Worm (Caenorhabditis elegans) whole organism, L4 larva: ENCODE measurements around the gene let-721.

ENCODE experiments used
- F37D6.2 ChIP-seq: sonication (generic microtip); optimal IDR thresholded peaks from 2 replicates; lab custom pipeline; 2016; ENCODE audit warnings: mild to moderate bottlenecking, missing genetic modification characterization, missing compliant biosample characterization
- Y105C5A.15 ChIP-seq: fragments of 200-800 bp; sonication (Bioruptor generic); IDR thresholded peaks from 2 replicates; pipeline ENCODE4 v1.3.6; 2022; ENCODE audit warnings: missing genetic modification characterization, missing compliant biosample characterization
- Y48G9A.11 ChIP-seq: fragments of 200-800 bp; sonication (Bioruptor generic); IDR thresholded peaks from 2 replicates; pipeline ENCODE4 v1.3.6; 2022; ENCODE audit warnings: missing genetic modification reagents, missing genetic modification characterization, missing compliant biosample characterization
- ZK546.5 ChIP-seq, 2 experiments: sonication (generic microtip); optimal IDR thresholded peaks; 2 replicates each; lab custom pipeline; 2017; ENCODE audit warnings: missing biosample characterization in 2 of 2, missing genetic modification characterization in 2 of 2
- aha-1 ChIP-seq: fragments of 150-350 bp; peaks from one replicate; lab custom pipeline; 2014; ENCODE audit warnings: missing biosample characterization, missing genetic modification characterization
- aly-2 ChIP-seq: sonication (generic microtip); optimal IDR thresholded peaks from 2 replicates; lab custom pipeline; 2018; ENCODE audit warnings: missing biosample characterization, missing genetic modification characterization
- ceh-20 ChIP-seq: fragments of 200-800 bp; sonication (Bioruptor generic); IDR thresholded peaks from 2 replicates; pipeline ENCODE4 v1.3.6; 2022; ENCODE audit warnings: missing genetic modification reagents, missing genetic modification characterization, missing compliant biosample characterization
- ceh-62 ChIP-seq: sonication (generic microtip); optimal IDR thresholded peaks from 2 replicates; lab custom pipeline; 2017; ENCODE audit warnings: missing biosample characterization, missing genetic modification characterization
- ceh-82 ChIP-seq: sonication (generic microtip); optimal IDR thresholded peaks from 2 replicates; lab custom pipeline; 2017; ENCODE audit warnings: missing biosample characterization, missing genetic modification characterization
- ctbp-1 ChIP-seq: fragments of 200-800 bp; sonication (Bioruptor generic); IDR thresholded peaks from 2 replicates; pipeline ENCODE4 v1.3.6; 2022; ENCODE audit warnings: missing genetic modification reagents, missing genetic modification characterization, missing compliant biosample characterization
- daf-12 ChIP-seq: fragments of 150-350 bp; optimal IDR thresholded peaks from 2 replicates; lab custom pipeline; 2014; ENCODE audit warnings: missing biosample characterization, missing genetic modification reagents, missing genetic modification characterization
- daf-16 ChIP-seq, 3 experiments: sonication (generic microtip); optimal IDR thresholded peaks; 2 replicates each; lab custom pipeline; 2016 to 2017; ENCODE audit warnings: missing genetic modification characterization in 3 of 3, missing genetic modification reagents in 3 of 3, mild to moderate bottlenecking in 2 of 3, missing compliant biosample characterization in 2 of 3, missing biosample characterization in 1 of 3, moderate library complexity in 1 of 3
- daf-19 ChIP-seq: fragments of 200-800 bp; sonication (Bioruptor generic); conservative IDR thresholded peaks from 2 replicates; pipeline ENCODE4 v1.3.6; 2022; ENCODE audit warnings: missing genetic modification characterization, missing compliant biosample characterization
- daf-8 ChIP-seq: fragments of 200-800 bp; sonication (Bioruptor generic); IDR thresholded peaks from 2 replicates; pipeline ENCODE4 v1.3.6; 2022; ENCODE audit warnings: missing genetic modification characterization, missing compliant biosample characterization
- dmd-6 ChIP-seq: fragments of 200-800 bp; sonication (Bioruptor generic); IDR thresholded peaks from 2 replicates; pipeline ENCODE4 v1.3.6; 2022; ENCODE audit warnings: missing genetic modification reagents, missing genetic modification characterization, missing compliant biosample characterization
- dmd-8 ChIP-seq: fragments of 200-800 bp; sonication (Bioruptor generic); IDR thresholded peaks from 2 replicates; pipeline ENCODE4 v1.3.6; 2022; ENCODE audit warnings: missing genetic modification characterization, missing compliant biosample characterization
- dmd-9 ChIP-seq: fragments of 200-800 bp; sonication (Bioruptor generic); IDR thresholded peaks from 2 replicates; pipeline ENCODE4 v1.3.6; 2022; ENCODE audit warnings: missing genetic modification reagents, missing genetic modification characterization, missing compliant biosample characterization
- egl-43 ChIP-seq: fragments of 200-800 bp; sonication (Bioruptor generic); IDR thresholded peaks from 2 replicates; pipeline ENCODE4 v1.3.6; 2022; ENCODE audit warnings: missing genetic modification reagents, missing genetic modification characterization, missing compliant biosample characterization
- fkh-10 ChIP-seq: fragments of 150-350 bp; optimal IDR thresholded peaks from 2 replicates; lab custom pipeline; 2014; ENCODE audit warnings: missing biosample characterization, missing genetic modification reagents, missing genetic modification characterization
- gei-8 ChIP-seq: fragments of 200-800 bp; sonication (Bioruptor generic); optimal IDR thresholded peaks from 2 replicates; lab custom pipeline; 2018; ENCODE audit warnings: mild to moderate bottlenecking, missing genetic modification characterization, missing compliant biosample characterization
- hif-1 ChIP-seq, 2 experiments: sonication (generic microtip); optimal IDR thresholded peaks; 2 replicates each; lab custom pipeline; 2016 to 2017; ENCODE audit warnings: missing compliant biosample characterization in 2 of 2, missing genetic modification characterization in 2 of 2, missing genetic modification reagents in 2 of 2, missing genotype in 2 of 2, mild to moderate bottlenecking in 1 of 2
- hlh-11 ChIP-seq: fragments of 200-800 bp; sonication (Bioruptor generic); optimal IDR thresholded peaks from 2 replicates; lab custom pipeline; 2018; ENCODE audit warnings: mild to moderate bottlenecking, missing genetic modification characterization, missing compliant biosample characterization
- lin-1 ChIP-seq: fragments of 200-800 bp; sonication (Bioruptor generic); IDR thresholded peaks from 2 replicates; pipeline ENCODE4 v1.3.6; 2022; ENCODE audit warnings: missing genetic modification reagents, missing genetic modification characterization, missing compliant biosample characterization
- lin-38 ChIP-seq: fragments of 200-800 bp; sonication (Bioruptor generic); IDR thresholded peaks from 2 replicates; pipeline ENCODE4 v1.3.6; 2022; ENCODE audit warnings: missing genetic modification reagents, missing genetic modification characterization, missing compliant biosample characterization
- lir-3 ChIP-seq: sonication (generic microtip); optimal IDR thresholded peaks from 2 replicates; lab custom pipeline; 2016; ENCODE audit warnings: mild to moderate bottlenecking, missing genetic modification characterization, missing compliant biosample characterization
- mdl-1 ChIP-seq, 2 experiments: fragments of 150-350 bp in 1 of 2; sonication (generic microtip) in 1 of 2; optimal IDR thresholded peaks; 2 replicates each; lab custom pipeline; 2014 to 2017; ENCODE audit warnings: missing biosample characterization in 2 of 2, missing genetic modification characterization in 2 of 2
- mdt-29 ChIP-seq: fragments of 200-800 bp; sonication (Bioruptor generic); IDR thresholded peaks from 2 replicates; pipeline ENCODE4 v1.3.6; 2022; ENCODE audit warnings: missing genetic modification reagents, missing genetic modification characterization, missing compliant biosample characterization
- mes-2 ChIP-seq: sonication (generic microtip); optimal IDR thresholded peaks from 2 replicates; lab custom pipeline; 2016; ENCODE audit warnings: missing genotype, mild to moderate bottlenecking, missing genetic modification characterization, missing compliant biosample characterization; ENCODE audit not compliant: poor library complexity, severe bottlenecking
- mxl-3 ChIP-seq: fragments of 200-800 bp; sonication (Bioruptor generic); optimal IDR thresholded peaks from 2 replicates; lab custom pipeline; 2018; ENCODE audit warnings: mild to moderate bottlenecking, missing genetic modification characterization, missing compliant biosample characterization
- nhr-11 ChIP-seq: fragments of 150-350 bp; optimal IDR thresholded peaks from 2 replicates; lab custom pipeline; 2014; ENCODE audit warnings: missing biosample characterization, missing genetic modification characterization
- nhr-41 ChIP-seq: fragments of 200-800 bp; sonication (Bioruptor generic); IDR thresholded peaks from 2 replicates; pipeline ENCODE4 v1.3.6; 2022; ENCODE audit warnings: missing genetic modification reagents, missing genetic modification characterization, missing compliant biosample characterization
- nhr-76 ChIP-seq: fragments of 150-350 bp; optimal IDR thresholded peaks from 2 replicates; lab custom pipeline; 2014; ENCODE audit warnings: missing biosample characterization, missing genetic modification characterization
- rbr-2 ChIP-seq: sonication (generic microtip); optimal IDR thresholded peaks from 2 replicates; lab custom pipeline; 2016; ENCODE audit warnings: missing genotype, missing genetic modification characterization, missing compliant biosample characterization
- saeg-2 ChIP-seq: fragments of 200-800 bp; sonication (Bioruptor generic); IDR thresholded peaks from 2 replicates; pipeline ENCODE4 v1.3.6; 2022; ENCODE audit warnings: missing genetic modification reagents, missing genetic modification characterization, missing compliant biosample characterization
- unc-130 ChIP-seq: sonication (generic microtip); optimal IDR thresholded peaks from 2 replicates; lab custom pipeline; 2016; ENCODE audit warnings: missing genetic modification reagents, missing genetic modification characterization, missing compliant biosample characterization
- unc-62 ChIP-seq, 3 experiments: fragments of 150-350 bp in 1 of 3; sonication (generic microtip); optimal IDR thresholded peaks in 2 of 3; peaks in 1 of 3; 1 replicate in 1 of 3; 2 replicates in 2 of 3; lab custom pipeline; 2014 to 2017; ENCODE audit warnings: missing biosample characterization in 3 of 3, missing genetic modification characterization in 3 of 3, missing genetic modification reagents in 3 of 3, missing genotype in 1 of 3
- zag-1 ChIP-seq: fragments of 150-350 bp; optimal IDR thresholded peaks from 2 replicates; lab custom pipeline; 2014; ENCODE audit warnings: missing biosample characterization, missing genetic modification characterization
- zip-11 ChIP-seq: fragments of 200-800 bp; sonication (Bioruptor generic); IDR thresholded peaks from 2 replicates; pipeline ENCODE4 v1.3.6; 2022; ENCODE audit warnings: missing genetic modification characterization, missing compliant biosample characterization
- zip-2 ChIP-seq: fragments of 150-350 bp; optimal IDR thresholded peaks from 2 replicates; lab custom pipeline; 2014; ENCODE audit warnings: missing biosample characterization, missing genetic modification characterization
- ztf-7 ChIP-seq: fragments of 150-350 bp; optimal IDR thresholded peaks from 2 replicates; lab custom pipeline; 2014; ENCODE audit warnings: missing biosample characterization, missing genetic modification characterization

The let-721 gene

ce11 chrIII:6406829-6407228, 39.9 kb downstream of the let-721 start, which contains the start of gene let-756:
Gene let-756 (plus strand): TSS chrIII:6407129.
- TF ChIP-seq dmd-8 (GFP tag; lab: Robert Waterston, UW) (no peak), lir-3 (no peak), saeg-2 (no peak), hif-1 (tag; optimal IDR thresholded peaks at IDR 0.05; lab: Kevin White, UChicago) (no peak), ceh-82 (no peak), zip-2 (no peak), dmd-9 (no peak), F37D6.2 (tag; lab: Kevin White, UChicago) (no peak), zag-1 (no peak), mdl-1 (tag; optimal IDR thresholded peaks at IDR 0.05; lab: Kevin White, UChicago) (no peak), nhr-11 (no peak), lin-1 (GFP tag; lab: Robert Waterston, UW) (no peak), fkh-10 (no peak), gei-8 (GFP tag; lab: Kevin White, UChicago) (no peak), ceh-20 (GFP tag; lab: Robert Waterston, UW) (no peak)

ce11 chrIII:6405121-6405520, 41.6 kb downstream of the let-721 start:
- TF ChIP-seq daf-19 (GFP tag; lab: Robert Waterston, UW), result no peak
- TF ChIP-seq hlh-11 (tag; lab: Kevin White, UChicago), result peak; percentile 44
- TF ChIP-seq ceh-82, result no peak
- no peak for TF ChIP-seq mes-2 (tag; lab: Kevin White, UChicago)
- TF ChIP-seq daf-12 (tag; lab: Kevin White, UChicago), result no peak
- 0 out of 2 replicates have a peak, but pooled peaks have one; percentile 27 for TF ChIP-seq ctbp-1 (GFP tag; lab: Robert Waterston, UW)
- TF ChIP-seq daf-16 (GFP tag; optimal IDR thresholded peaks at IDR 0.05; lab: Kevin White, UChicago), result peak in 1 of 2 experiments; percentile 41
- TF ChIP-seq daf-16 (tag; optimal IDR thresholded peaks at IDR 0.05; lab: Kevin White, UChicago), result no peak
- no peak for TF ChIP-seq ztf-7 (tag; lab: Kevin White, UChicago)
- TF ChIP-seq ceh-62 (tag; lab: Kevin White, UChicago), result no peak
- TF ChIP-seq ceh-20 (GFP tag; lab: Robert Waterston, UW), result peak; percentile 29; the same call in 1 of the 2 replicates
- TF ChIP-seq nhr-11, result peak; percentile 52
- TF ChIP-seq, all 104 proteins: peak for 5

ce11 chrIII:6402810-6403209, 43.9 kb downstream of the let-721 start:
- peak; percentile 34; the same call in 1 of the 2 replicates for TF ChIP-seq mdt-29 (GFP tag; lab: Robert Waterston, UW)
- peak; percentile 56 for TF ChIP-seq aha-1
- TF ChIP-seq dmd-6 (GFP tag; lab: Robert Waterston, UW), result peak; percentile 67
- peak in 1 of 2 experiments; percentile 83 for TF ChIP-seq unc-62 (GFP tag; optimal IDR thresholded peaks at IDR 0.05 in 1 of 2; lab: Kevin White, UChicago)
- no peak for TF ChIP-seq unc-62 (tag; optimal IDR thresholded peaks at IDR 0.05; lab: Kevin White, UChicago)
- TF ChIP-seq zip-11 (GFP tag; lab: Robert Waterston, UW), result no peak

- no peak for TF ChIP-seq Y48G9A.11 (GFP tag; lab: Robert Waterston, UW)
- TF ChIP-seq unc-62 (GFP tag; optimal IDR thresholded peaks at IDR 0.05 in 1 of 2; lab: Kevin White, UChicago), result peak in 1 of 2 experiments; percentile 74
- no peak for TF ChIP-seq unc-62 (tag; optimal IDR thresholded peaks at IDR 0.05; lab: Kevin White, UChicago)
- no peak for TF ChIP-seq nhr-76
- TF ChIP-seq hlh-11 (tag; lab: Kevin White, UChicago), result peak; percentile 35
- TF ChIP-seq daf-16 (GFP tag; optimal IDR thresholded peaks at IDR 0.05; lab: Kevin White, UChicago), result peak in 1 of 2 experiments; percentile 64
- no peak for TF ChIP-seq daf-16 (tag; optimal IDR thresholded peaks at IDR 0.05; lab: Kevin White, UChicago)
- TF ChIP-seq, all 104 proteins: peak for 3
These were observed 44.4 kb downstream of the let-721 start for ce11 chrIII:6402346-6402745.

ce11 chrIII:6399424-6399823, 47.3 kb downstream of the let-721 start:
- TF ChIP-seq Y48G9A.11 (GFP tag; lab: Robert Waterston, UW), result no peak
- TF ChIP-seq fkh-10, result peak; percentile 73

- TF ChIP-seq aly-2 (tag; lab: Kevin White, UChicago), result no peak
- TF ChIP-seq nhr-41 (GFP tag; lab: Robert Waterston, UW), result no peak
- TF ChIP-seq daf-8 (GFP tag; lab: Robert Waterston, UW), result no peak
- no peak for TF ChIP-seq mes-2 (tag; lab: Kevin White, UChicago)
- no peak for TF ChIP-seq unc-130 (GFP tag; lab: Kevin White, UChicago)
- no peak for TF ChIP-seq unc-62 (GFP tag; optimal IDR thresholded peaks at IDR 0.05 in 1 of 2; lab: Kevin White, UChicago)
- TF ChIP-seq unc-62 (tag; optimal IDR thresholded peaks at IDR 0.05; lab: Kevin White, UChicago), result no peak
- TF ChIP-seq lin-38 (GFP tag; lab: Robert Waterston, UW), result no peak
- peak in 1 of 2 experiments; percentile 72 for TF ChIP-seq daf-16 (GFP tag; optimal IDR thresholded peaks at IDR 0.05; lab: Kevin White, UChicago)
- TF ChIP-seq daf-16 (tag; optimal IDR thresholded peaks at IDR 0.05; lab: Kevin White, UChicago), result no peak
- no peak for TF ChIP-seq mxl-3 (GFP tag; lab: Kevin White, UChicago)
- no peak for TF ChIP-seq ZK546.5 (tag; optimal IDR thresholded peaks at IDR 0.05; lab: Kevin White, UChicago)
- no peak for TF ChIP-seq F37D6.2 (tag; lab: Kevin White, UChicago)
- no peak for TF ChIP-seq Y105C5A.15 (GFP tag; lab: Robert Waterston, UW)
- no peak for TF ChIP-seq egl-43 (GFP tag; lab: Robert Waterston, UW)
- TF ChIP-seq rbr-2 (tag; lab: Kevin White, UChicago), result no peak
- TF ChIP-seq nhr-11, result peak; percentile 63
These were observed 48.6 kb downstream of the let-721 start for ce11 chrIII:6398124-6398523.
